Fruit fly (Drosophila melanogaster): ENCODE measurements around the gene CG10428.

Gene CG10428

DNA sequence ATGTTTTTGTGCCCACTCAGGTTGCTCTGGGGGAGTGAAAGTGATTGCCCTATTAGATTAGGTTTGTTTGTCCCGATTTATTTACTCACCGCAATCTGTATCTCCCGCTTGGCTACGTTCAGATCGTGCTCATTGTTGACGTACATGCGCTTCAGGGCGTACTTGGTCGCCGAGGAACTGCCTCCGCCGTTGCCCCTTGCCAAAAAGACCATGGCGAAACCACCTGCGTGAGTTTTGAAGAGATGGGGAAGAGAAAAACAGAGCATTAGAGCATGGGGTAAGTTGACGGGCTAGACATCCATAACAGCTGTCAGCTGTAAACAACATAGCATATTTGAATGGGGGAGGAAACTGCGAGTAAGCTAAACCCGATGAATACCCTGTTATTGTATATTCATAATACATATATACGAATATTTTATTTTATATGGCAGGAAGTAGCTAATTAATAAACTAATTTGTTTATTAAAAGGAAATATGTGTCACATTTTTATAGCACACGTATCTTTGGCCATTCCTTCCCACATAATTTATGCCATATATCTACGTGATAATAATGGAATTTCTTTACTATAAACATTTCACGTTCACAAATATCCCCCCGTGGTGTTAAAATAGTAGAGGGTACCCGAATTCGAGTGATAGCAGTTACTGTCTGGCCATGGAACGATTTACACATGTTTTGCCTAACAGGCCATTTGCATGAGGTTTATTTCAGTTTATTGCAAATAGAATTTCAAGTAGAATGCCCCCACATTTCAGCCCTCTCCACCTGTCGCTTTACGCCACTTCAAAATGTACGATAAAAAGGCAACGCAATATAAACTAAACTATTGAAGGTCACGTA is 16.9 kb downstream of the CG10428 start (continued):
- TF ChIP-seq D19A (tag; optimal IDR thresholded peaks at IDR 0.05) = peak; percentile 21
- no peak for TF ChIP-seq ATbp (GFP tag; optimal IDR thresholded peaks at IDR 0.05)
- TF ChIP-seq CG43689 (GFP tag; IDR thresholded peaks at IDR 0.05) = no peak; the same call in 1 of the 2 replicates
- TF ChIP-seq z (GFP tag; IDR thresholded peaks at IDR 0.05) = no peak
- no peak for TF ChIP-seq NFAT (GFP tag; IDR thresholded peaks at IDR 0.05)
- no peak for TF ChIP-seq CG8478 (optimal IDR thresholded peaks at IDR 0.05)
- TF ChIP-seq cg (GFP tag; optimal IDR thresholded peaks at IDR 0.05) = no peak
- no peak for TF ChIP-seq Hr3 (GFP tag; optimal IDR thresholded peaks at IDR 0.05)
- TF ChIP-seq pb (GFP tag; optimal IDR thresholded peaks at IDR 0.05) = no peak
- no peak for TF ChIP-seq repo (GFP tag; optimal IDR thresholded peaks at IDR 0.05)
- TF ChIP-seq Sox102F (GFP tag; optimal IDR thresholded peaks at IDR 0.05) = peak; percentile 15
- TF ChIP-seq maf-S (GFP tag; optimal IDR thresholded peaks at IDR 0.05) = no peak
- TF ChIP-seq CG15514 (GFP tag; optimal IDR thresholded peaks at IDR 0.05) = peak; percentile 39
- peak; percentile 37 for TF ChIP-seq CG9817 (tag; optimal IDR thresholded peaks at IDR 0.05)
- TF ChIP-seq lab (GFP tag; optimal IDR thresholded peaks at IDR 0.05) = peak; percentile 59
- TF ChIP-seq pita (GFP tag; optimal IDR thresholded peaks at IDR 0.05) = no peak
- no peak for TF ChIP-seq CG3065 (GFP tag; optimal IDR thresholded peaks at IDR 0.05)
- no peak for TF ChIP-seq sna (GFP tag; IDR thresholded peaks at IDR 0.05; ENCODE audit: partially characterized antibody)
- TF ChIP-seq CG10274 (GFP tag; optimal IDR thresholded peaks at IDR 0.05) = no peak
- no peak for TF ChIP-seq kni (GFP tag; optimal IDR thresholded peaks at IDR 0.05)
- no peak for TF ChIP-seq schlank (tag; optimal IDR thresholded peaks at IDR 0.05)
- TF ChIP-seq dmrt99B (tag; optimal IDR thresholded peaks at IDR 0.05) = peak; percentile 32
- TF ChIP-seq ato (GFP tag; IDR thresholded peaks at IDR 0.05; ENCODE audit: partially characterized antibody) = no peak
- TF ChIP-seq CG14667 (GFP tag; IDR thresholded peaks at IDR 0.05) = no peak
- no peak for TF ChIP-seq HLH3B (GFP tag; IDR thresholded peaks at IDR 0.05)
- no peak for TF ChIP-seq sima (GFP tag; optimal IDR thresholded peaks at IDR 0.05)
- TF ChIP-seq NC2β (GFP tag; optimal IDR thresholded peaks at IDR 0.05) = no peak
- peak; percentile 70 for TF ChIP-seq sd (tag; optimal IDR thresholded peaks at IDR 0.05)
- peak; percentile 13 for TF ChIP-seq CG17829 (tag; optimal IDR thresholded peaks at IDR 0.05)
- no peak for TF ChIP-seq CG8765 (GFP tag; IDR thresholded peaks at IDR 0.05)
- TF ChIP-seq croc (GFP tag; conservative IDR thresholded peaks at IDR 0.05) = no peak
- no peak for TF ChIP-seq CG17328 (GFP tag; IDR thresholded peaks at IDR 0.05)
- no peak for TF ChIP-seq CG17359 (tag; optimal IDR thresholded peaks at IDR 0.05)
- TF ChIP-seq CG9437 (GFP tag; optimal IDR thresholded peaks at IDR 0.05) = no peak
- TF ChIP-seq ewg (GFP tag; optimal IDR thresholded peaks at IDR 0.05) = peak; percentile 7
- no peak for TF ChIP-seq CG2889 (GFP tag; IDR thresholded peaks at IDR 0.05)
- no peak for TF ChIP-seq Dek (tag; optimal IDR thresholded peaks at IDR 0.05)
- TF ChIP-seq gro (GFP tag; optimal IDR thresholded peaks at IDR 0.05) = no peak
- no peak for TF ChIP-seq CG1603 (tag; optimal IDR thresholded peaks at IDR 0.05)
- no peak for TF ChIP-seq CG3838 (GFP tag; optimal IDR thresholded peaks at IDR 0.05)
- peak; percentile 14 for TF ChIP-seq CG12219 (GFP tag; optimal IDR thresholded peaks at IDR 0.05)
- TF ChIP-seq CG5953 (GFP tag; IDR thresholded peaks at IDR 0.05) = no peak
- TF ChIP-seq CG10565 (GFP tag; optimal IDR thresholded peaks at IDR 0.05) = no peak
- TF ChIP-seq CG17568 (GFP tag; optimal IDR thresholded peaks at IDR 0.05) = peak; percentile 48
- TF ChIP-seq scrt (GFP tag; optimal IDR thresholded peaks at IDR 0.05) = peak; percentile 46
- peak; percentile 66; the same call in 1 of the 2 replicates for TF ChIP-seq al (GFP tag; IDR thresholded peaks at IDR 0.05)
- no peak for TF ChIP-seq CG1602 (GFP tag; optimal IDR thresholded peaks at IDR 0.05)
- no peak for TF ChIP-seq Usf (GFP tag; optimal IDR thresholded peaks at IDR 0.05)
- TF ChIP-seq onecut (GFP tag; IDR thresholded peaks at IDR 0.05) = no peak
- peak; percentile 51 for TF ChIP-seq BtbVII (GFP tag; optimal IDR thresholded peaks at IDR 0.05)
